Fruit fly (Drosophila melanogaster) whole organism, wandering third instar larva: ENCODE measurements around the gene dco.

Experiments used
- HLH106 ChIP-seq: fragments of 200-800 bp; optimal IDR thresholded peaks from 3 replicates; lab custom pipeline; 2019; ENCODE audit warnings: missing biosample characterization, mild to moderate bottlenecking, missing genetic modification characterization, moderate library complexity
- N ChIP-seq: fragments of >200 bp; optimal IDR thresholded peaks from 2 replicates; lab custom pipeline; 2018; ENCODE audit warnings: missing biosample characterization, missing external identifiers, missing genetic modification characterization
- Rel ChIP-seq, 2 experiments: fragments of 200-800 bp; sonication (Bioruptor generic) in 1 of 2; optimal IDR thresholded peaks; 2 replicates in 1 of 2; 3 replicates in 1 of 2; lab custom pipeline; 2016 to 2019; ENCODE audit warnings: mild to moderate bottlenecking in 2 of 2, missing biosample characterization in 2 of 2, missing genetic modification characterization in 2 of 2, moderate library complexity in 1 of 2
- h ChIP-seq: fragments of 200-800 bp; sonication (Bioruptor generic); optimal IDR thresholded peaks from 3 replicates; lab custom pipeline; 2016; ENCODE audit warnings: missing biosample characterization, mild to moderate bottlenecking, missing genetic modification characterization

DNA sequence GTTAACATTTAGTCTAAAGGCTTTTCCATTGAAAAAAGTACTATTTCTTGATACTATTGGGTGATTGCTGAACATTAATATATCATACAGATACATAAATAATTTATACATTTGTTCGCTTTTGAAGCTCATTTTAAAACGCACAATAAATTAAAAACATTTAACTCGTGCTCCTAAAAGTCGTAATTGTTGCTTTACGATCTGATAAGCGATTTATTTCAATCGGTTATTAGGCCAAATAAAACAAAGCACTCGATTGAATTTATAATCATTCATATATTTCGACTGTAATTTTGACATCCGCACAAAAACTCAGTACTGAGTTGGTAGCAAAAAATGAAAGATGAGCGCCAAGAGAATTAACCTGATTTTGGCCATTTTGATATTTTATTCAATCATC is 26.0 kb downstream of the dco start, which contains the start of gene CG33773:
- no peak for TF ChIP-seq Rel (GFP tag; optimal IDR thresholded peaks at IDR 0.05; lab: Kevin White, UChicago)
- no peak for TF ChIP-seq Rel (tag; optimal IDR thresholded peaks at IDR 0.05; lab: Kevin White, UChicago)
- TF ChIP-seq HLH106 (tag; lab: Kevin White, UChicago), result no peak
- TF ChIP-seq h (GFP tag; lab: Kevin White, UChicago), result no peak
- no peak for TF ChIP-seq N (GFP tag; lab: Kevin White, UChicago)
